Worm (Caenorhabditis elegans): ENCODE data around the gene Y25C1A.14.

ce11 chrII:3054622-3055021 is 42.1 kb downstream of the Y25C1A.14 start:
- no peak for TF ChIP-seq egl-27 (tag; optimal IDR thresholded peaks at IDR 0.05)
- TF ChIP-seq jun-1 (tag; optimal IDR thresholded peaks at IDR 0.05): no peak
- no peak for TF ChIP-seq elt-1 (tag; optimal IDR thresholded peaks at IDR 0.05)
- no peak for TF ChIP-seq ama-1 (optimal IDR thresholded peaks at IDR 0.05)
- TF ChIP-seq ztf-11 (tag; optimal IDR thresholded peaks at IDR 0.05): no peak
- no peak for TF ChIP-seq pha-4 (tag; optimal IDR thresholded peaks at IDR 0.05)
- no peak for TF ChIP-seq nhr-12 (tag; optimal IDR thresholded peaks at IDR 0.05)
- no peak for TF ChIP-seq snpc-4 (tag; optimal IDR thresholded peaks at IDR 0.05)

Measured in whole organism, L3 larva.